Fruit fly (Drosophila melanogaster) whole organism, wandering third instar larva: ENCODE results near the gene CG31872.

ENCODE experiments used
- Abd-B ChIP-seq: fragments of >200 bp; optimal IDR thresholded peaks from 2 replicates; lab custom pipeline; 2017; ENCODE audit warnings: missing biosample characterization, missing genetic modification characterization
- HLH106 ChIP-seq: fragments of 200-800 bp; optimal IDR thresholded peaks from 3 replicates; lab custom pipeline; 2019; ENCODE audit warnings: missing biosample characterization, mild to moderate bottlenecking, missing genetic modification characterization, moderate library complexity
- Hnf4 ChIP-seq: fragments of 200-800 bp; sonication (Bioruptor generic); optimal IDR thresholded peaks from 2 replicates; lab custom pipeline; 2016; ENCODE audit warnings: missing biosample characterization, mild to moderate bottlenecking, missing genetic modification characterization
- Hr83 ChIP-seq: fragments of 200-300 bp; sonication (Bioruptor generic); optimal IDR thresholded peaks from 2 replicates; lab custom pipeline; 2016; ENCODE audit warnings: missing biosample characterization, mild to moderate bottlenecking, missing genetic modification characterization, moderate library complexity; ENCODE audit not compliant: poor library complexity, severe bottlenecking
- Mio ChIP-seq: sonication (Bioruptor generic); optimal IDR thresholded peaks from 2 replicates; lab custom pipeline; 2016; ENCODE audit warnings: missing biosample characterization, missing genetic modification characterization
- Myc ChIP-seq: fragments of >200 bp; optimal IDR thresholded peaks from 2 replicates; lab custom pipeline; 2017
- N ChIP-seq: fragments of >200 bp; optimal IDR thresholded peaks from 2 replicates; lab custom pipeline; 2018; ENCODE audit warnings: missing biosample characterization, missing external identifiers, missing genetic modification characterization
- OdsH ChIP-seq: fragments of 200-800 bp; sonication (Bioruptor generic); optimal IDR thresholded peaks from 2 replicates; lab custom pipeline; 2016; ENCODE audit warnings: missing biosample characterization, mild to moderate bottlenecking, missing genetic modification characterization
- Rel ChIP-seq, 2 experiments: fragments of 200-800 bp; sonication (Bioruptor generic) in 1 of 2; optimal IDR thresholded peaks; 2 replicates in 1 of 2; 3 replicates in 1 of 2; lab custom pipeline; 2016 to 2019; ENCODE audit warnings: mild to moderate bottlenecking in 2 of 2, missing biosample characterization in 2 of 2, missing genetic modification characterization in 2 of 2, moderate library complexity in 1 of 2
- Sp1 ChIP-seq: fragments of 200-800 bp; sonication (Bioruptor generic); optimal IDR thresholded peaks from 3 replicates; lab custom pipeline; 2019; ENCODE audit warnings: missing biosample characterization, mild to moderate bottlenecking, missing genetic modification characterization, moderate library complexity
- Vsx2 ChIP-seq: fragments of 200-300, 225-300 bp; sonication (Bioruptor generic); optimal IDR thresholded peaks from 2 replicates; lab custom pipeline; 2018; ENCODE audit warnings: missing biosample characterization, missing genetic modification characterization; ENCODE audit not compliant: partially characterized antibody
- br ChIP-seq: fragments of 200-800 bp; sonication (Bioruptor generic); optimal IDR thresholded peaks from 2 replicates; lab custom pipeline; 2016; ENCODE audit warnings: missing biosample characterization, missing genetic modification characterization
- dmrt93B ChIP-seq: fragments of 200-800 bp; sonication (Bioruptor generic); optimal IDR thresholded peaks from 2 replicates; lab custom pipeline; 2018; ENCODE audit warnings: missing biosample characterization, mild to moderate bottlenecking, missing genetic modification characterization
- ey ChIP-seq: fragments of 200-800 bp; sonication (Bioruptor generic); optimal IDR thresholded peaks from 2 replicates; lab custom pipeline; 2016; ENCODE audit warnings: missing biosample characterization, missing genetic modification characterization
- foxo ChIP-seq, 2 experiments: fragments of 200-800 bp; sonication (Bioruptor generic); optimal IDR thresholded peaks; 2 replicates in 1 of 2; 3 replicates in 1 of 2; lab custom pipeline; 2016 to 2017; ENCODE audit warnings: missing biosample characterization in 2 of 2, missing genetic modification characterization in 2 of 2
- fru ChIP-seq: fragments of 200-800 bp; sonication (Bioruptor generic); optimal IDR thresholded peaks from 3 replicates; lab custom pipeline; 2016; ENCODE audit warnings: missing biosample characterization, mild to moderate bottlenecking, missing genetic modification characterization
- h ChIP-seq: fragments of 200-800 bp; sonication (Bioruptor generic); optimal IDR thresholded peaks from 3 replicates; lab custom pipeline; 2016; ENCODE audit warnings: missing biosample characterization, mild to moderate bottlenecking, missing genetic modification characterization
- jim ChIP-seq: fragments of 175-275, 200-325 bp; sonication (Bioruptor generic); optimal IDR thresholded peaks from 2 replicates; lab custom pipeline; 2016; ENCODE audit warnings: missing biosample characterization, mild to moderate bottlenecking, missing genetic modification characterization
- pan ChIP-seq: fragments of >200 bp; optimal IDR thresholded peaks from 2 replicates; lab custom pipeline; 2017
- psq ChIP-seq: fragments of 200-800 bp; sonication (Bioruptor generic); optimal IDR thresholded peaks from 3 replicates; lab custom pipeline; 2017; ENCODE audit warnings: missing biosample characterization, mild to moderate bottlenecking, missing genetic modification characterization, moderate library complexity
- rgr ChIP-seq: fragments of 200-800 bp; sonication (Bioruptor generic); optimal IDR thresholded peaks from 3 replicates; lab custom pipeline; 2016; ENCODE audit warnings: missing biosample characterization, mild to moderate bottlenecking, missing genetic modification characterization
- sage ChIP-seq: fragments of 200-800 bp; sonication (Bioruptor generic); optimal IDR thresholded peaks from 2 replicates; lab custom pipeline; 2016; ENCODE audit warnings: missing biosample characterization, mild to moderate bottlenecking, missing genetic modification characterization
- tai ChIP-seq: sonication (Bioruptor generic); optimal IDR thresholded peaks from 2 replicates; lab custom pipeline; 2016; ENCODE audit warnings: missing biosample characterization, missing genetic modification characterization
- woc ChIP-seq: sonication (Bioruptor generic); optimal IDR thresholded peaks from 2 replicates; lab custom pipeline; 2016; ENCODE audit warnings: missing biosample characterization, mild to moderate bottlenecking, missing genetic modification characterization

Gene CG31872

dm6 chr2L:10671530-10671929 lies 31.8 kb downstream of the CG31872 start:
- TF ChIP-seq Vsx2 (no peak), Myc (lab: Kevin White, UChicago) (peak; percentile 41), Sp1 (GFP tag; lab: Kevin White, UChicago) (no peak), OdsH (GFP tag; lab: Kevin White, UChicago) (no peak), sage (no peak)

dm6 chr2L:10672989-10673388 lies 33.3 kb downstream of the CG31872 start:
- TF ChIP-seq HLH106 (tag; lab: Kevin White, UChicago) (peak; percentile 9), psq (peak; percentile 2), Hr83 (no peak)

DNA sequence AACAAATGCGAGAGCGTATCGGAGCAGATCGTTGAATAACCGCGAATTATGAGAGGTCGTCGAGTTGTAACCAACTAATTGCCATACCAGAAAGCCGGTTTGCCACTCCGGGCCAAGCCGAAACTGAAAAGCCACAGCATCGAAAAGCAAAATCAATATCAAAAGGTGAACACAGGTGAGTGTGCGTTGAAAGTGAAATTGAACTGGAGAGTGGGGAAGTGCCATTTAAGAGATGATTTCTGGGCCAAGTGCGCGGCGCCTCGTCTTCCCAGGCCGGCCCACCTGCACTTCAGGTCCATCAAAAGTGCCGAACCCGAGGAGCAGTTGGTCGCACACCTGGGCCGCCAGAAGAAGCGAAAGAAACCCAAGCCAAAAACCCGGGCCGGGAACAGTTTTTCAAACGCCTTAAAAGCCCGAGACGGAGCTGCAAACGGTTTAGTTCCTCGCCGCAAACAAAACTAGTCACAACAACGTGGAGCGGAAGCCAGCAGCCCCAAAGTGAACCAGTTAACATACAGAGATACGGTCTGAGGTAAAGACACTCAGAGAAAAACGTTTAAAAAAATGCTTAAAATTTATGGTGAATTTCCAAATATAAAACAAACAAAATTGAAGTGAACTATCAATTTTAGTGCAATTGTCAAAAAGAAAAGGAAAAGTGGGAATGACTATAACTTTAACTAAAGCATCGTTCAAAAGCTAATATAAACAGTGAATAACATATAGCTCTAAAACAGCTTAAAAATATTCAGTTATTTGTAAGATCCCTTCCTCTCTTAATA lies 37.4 kb downstream of the CG31872 start, which contains the start of gene CG17104:
Gene CG17104 (plus strand): TSS at position 266 of the 782 bp plus-strand sequence.
- TF ChIP-seq h (GFP tag; lab: Kevin White, UChicago) (peak; percentile 63), OdsH (GFP tag; lab: Kevin White, UChicago) (peak; percentile 48), tai (GFP tag; lab: Kevin White, UChicago) (peak; percentile 32), ey (peak; percentile 44), woc (GFP tag; lab: Kevin White, UChicago) (peak; percentile 55), Hnf4 (peak; percentile 29), dmrt93B (GFP tag; lab: Kevin White, UChicago) (no peak), Sp1 (GFP tag; lab: Kevin White, UChicago) (peak; percentile 46), N (no peak), rgr (GFP tag; lab: Kevin White, UChicago) (peak; percentile 58), psq (no peak), foxo (GFP tag; optimal IDR thresholded peaks at IDR 0.05; lab: Kevin White, UChicago) (peak in 1 of 2 experiments; percentile 60), br (GFP tag; lab: Kevin White, UChicago) (peak; percentile 33), Mio (GFP tag; lab: Kevin White, UChicago) (no peak), fru (GFP tag; lab: Kevin White, UChicago) (peak; percentile 75), HLH106 (tag; lab: Kevin White, UChicago) (peak; percentile 54)

DNA sequence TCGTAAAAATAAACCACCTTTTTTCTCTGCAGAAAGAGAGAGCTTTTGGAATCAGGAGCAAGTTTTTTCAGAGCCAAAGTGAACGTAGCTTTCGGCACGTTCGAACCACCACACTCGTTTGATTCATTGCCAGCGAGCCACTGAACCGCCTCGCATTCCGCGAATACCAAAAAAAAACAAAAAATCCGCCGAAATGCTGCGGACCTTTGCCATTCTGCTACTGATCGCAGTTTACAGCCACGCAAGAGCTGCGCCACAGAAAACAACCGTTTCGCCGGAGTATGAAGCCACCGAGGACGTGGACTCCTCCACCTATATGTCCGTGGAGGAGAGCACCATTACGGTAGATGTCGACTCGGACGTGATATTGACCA lies 38.0 kb downstream of the CG31872 start:
- TF ChIP-seq tai (GFP tag; lab: Kevin White, UChicago), result no peak
- peak; percentile 13 for TF ChIP-seq fru (GFP tag; lab: Kevin White, UChicago)

DNA sequence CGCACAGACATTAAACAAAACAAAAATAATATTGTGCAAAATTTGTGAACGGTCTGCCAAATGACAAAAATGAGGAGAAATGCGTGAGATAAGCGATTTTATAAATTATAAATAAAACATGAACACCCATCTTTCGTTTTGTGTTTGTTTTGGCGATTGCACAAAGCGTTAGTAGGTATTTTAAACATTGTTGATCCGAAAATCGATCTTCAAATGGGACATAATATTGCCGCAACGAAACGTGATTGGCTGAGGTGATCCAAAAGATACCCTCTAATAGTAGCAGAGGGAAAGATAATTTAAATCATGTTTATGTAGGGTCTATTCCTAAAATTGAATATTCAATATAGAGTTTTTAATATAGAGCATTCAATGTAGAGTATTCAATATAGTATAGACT lies 39.8 kb downstream of the CG31872 start:
- TF ChIP-seq Rel (GFP tag; optimal IDR thresholded peaks at IDR 0.05; lab: Kevin White, UChicago), result no peak
- TF ChIP-seq Rel (tag; optimal IDR thresholded peaks at IDR 0.05; lab: Kevin White, UChicago), result no peak
- peak; percentile 18 for TF ChIP-seq ey
- TF ChIP-seq jim (GFP tag; lab: Kevin White, UChicago), result no peak
- TF ChIP-seq pan (lab: Kevin White, UChicago), result no peak
- TF ChIP-seq br (GFP tag; lab: Kevin White, UChicago), result no peak
- TF ChIP-seq N, result no peak
- TF ChIP-seq h (GFP tag; lab: Kevin White, UChicago), result peak; percentile 2
- no peak for TF ChIP-seq Abd-B (GFP tag; lab: Kevin White, UChicago)
- TF ChIP-seq, all 38 proteins: peak for 2

dm6 chr2L:10680584-10681080 lies 40.9 kb downstream of the CG31872 start, which contains the start of gene CG17105:
Gene CG17105, plus strand, starts transcription at chr2L:10681030.
- TF ChIP-seq pan (lab: Kevin White, UChicago), result no peak

dm6 chr2L:10681602-10682001 lies 41.9 kb downstream of the CG31872 start, which contains the start of gene CG17107:
Gene CG17107, plus strand, starts transcription at chr2L:10681902.
- TF ChIP-seq rgr (GFP tag; lab: Kevin White, UChicago), result no peak
